Worm (Caenorhabditis elegans) whole organism, young adult: ENCODE data around the gene rpb-11.

Experiments used
- B0019.2 ChIP-seq: fragments of 200-800 bp; sonication (Bioruptor generic); conservative IDR thresholded peaks from 2 replicates; pipeline ENCODE4 v1.3.6; 2022; ENCODE audit warnings: missing genetic modification reagents, missing genetic modification characterization, missing compliant biosample characterization
- B0261.1 ChIP-seq: sonication (generic microtip); optimal IDR thresholded peaks from 2 replicates; lab custom pipeline; 2016; ENCODE audit warnings: mild to moderate bottlenecking, missing genetic modification characterization, moderate library complexity, missing compliant biosample characterization
- B0336.3 ChIP-seq: fragments of 200-800 bp; sonication (Bioruptor generic); IDR thresholded peaks from 2 replicates; pipeline ENCODE4 v1.3.6; 2022; ENCODE audit warnings: missing genetic modification characterization, missing compliant biosample characterization
- F10E7.11 ChIP-seq: sonication (generic microtip); optimal IDR thresholded peaks from 2 replicates; lab custom pipeline; 2017; ENCODE audit warnings: mild to moderate bottlenecking, missing genetic modification characterization, moderate library complexity, missing compliant biosample characterization
- F22D6.2 ChIP-seq: sonication (generic microtip); optimal IDR thresholded peaks from 2 replicates; lab custom pipeline; 2016; ENCODE audit warnings: mild to moderate bottlenecking, missing genetic modification characterization, missing compliant biosample characterization
- F23B12.7 ChIP-seq: sonication (generic microtip); optimal IDR thresholded peaks from 2 replicates; lab custom pipeline; 2017; ENCODE audit warnings: missing genetic modification characterization, mild to moderate bottlenecking, missing compliant biosample characterization, antibody characterized with exemption, moderate library complexity; ENCODE audit not compliant: insufficient read depth
- F33H1.4 ChIP-seq: fragments of 200-800 bp; sonication (Bioruptor generic); IDR thresholded peaks from 2 replicates; pipeline ENCODE4 v1.3.6; 2022; ENCODE audit warnings: missing genetic modification reagents, missing genetic modification characterization, missing compliant biosample characterization
- F37B4.10 ChIP-seq: fragments of 200-800 bp; sonication (Bioruptor generic); IDR thresholded peaks from 2 replicates; pipeline ENCODE4 v1.3.6; 2022; ENCODE audit warnings: missing genetic modification characterization, missing compliant biosample characterization
- F49E8.2 ChIP-seq: sonication (generic microtip); optimal IDR thresholded peaks from 3 replicates; lab custom pipeline; 2017; ENCODE audit warnings: missing genetic modification characterization, mild to moderate bottlenecking, missing compliant biosample characterization, antibody characterized with exemption, moderate library complexity; ENCODE audit not compliant: insufficient read depth
- K11D2.4 ChIP-seq: fragments of 200-800 bp; sonication (Bioruptor generic); IDR thresholded peaks from 2 replicates; pipeline ENCODE4 v1.3.6; 2022; ENCODE audit warnings: missing genetic modification reagents, missing genetic modification characterization, missing compliant biosample characterization
- Y56A3A.18 ChIP-seq: fragments of 200-800 bp; sonication (Bioruptor generic); IDR thresholded peaks from 2 replicates; pipeline ENCODE4 v1.3.6; 2022; ENCODE audit warnings: missing genetic modification reagents, missing genetic modification characterization, missing compliant biosample characterization
- akir-1 ChIP-seq: fragments of 200-800 bp; sonication (Bioruptor generic); optimal IDR thresholded peaks from 2 replicates; lab custom pipeline; 2018; ENCODE audit warnings: mild to moderate bottlenecking, missing genetic modification characterization, moderate library complexity, missing compliant biosample characterization
- aptf-2 ChIP-seq: fragments of 200-800 bp; sonication (Bioruptor generic); conservative IDR thresholded peaks from 2 replicates; pipeline ENCODE4 v1.3.6; 2022; ENCODE audit warnings: missing genetic modification reagents, missing genetic modification characterization, missing compliant biosample characterization
- aptf-3 ChIP-seq: fragments of 200-800 bp; sonication (Bioruptor generic); IDR thresholded peaks from 2 replicates; pipeline ENCODE4 v1.3.6; 2022; ENCODE audit warnings: missing genetic modification characterization, missing compliant biosample characterization
- attf-5 ChIP-seq: fragments of 200-800 bp; sonication (Bioruptor generic); optimal IDR thresholded peaks from 2 replicates; lab custom pipeline; 2018; ENCODE audit warnings: mild to moderate bottlenecking, missing genetic modification characterization, missing compliant biosample characterization
- bed-2 ChIP-seq: fragments of 200-800 bp; sonication (Bioruptor generic); IDR thresholded peaks from 2 replicates; pipeline ENCODE4 v1.3.6; 2022; ENCODE audit warnings: missing genetic modification reagents, missing genetic modification characterization, missing compliant biosample characterization
- ccch-3 ChIP-seq: fragments of 200-800 bp; sonication (Bioruptor generic); optimal IDR thresholded peaks from 2 replicates; lab custom pipeline; 2018; ENCODE audit warnings: mild to moderate bottlenecking, missing genetic modification characterization, missing compliant biosample characterization
- cebp-1 ChIP-seq, 2 experiments: fragments of 200-800 bp in 1 of 2; sonication (Bioruptor generic) in 1 of 2; sonication (generic microtip) in 1 of 2; IDR thresholded peaks in 1 of 2; optimal IDR thresholded peaks in 1 of 2; 2 replicates each; pipeline versions ENCODE4 v1.3.6 to Lab custom; 2017 to 2022; ENCODE audit warnings: missing compliant biosample characterization in 2 of 2, missing genetic modification characterization in 2 of 2, mild to moderate bottlenecking in 1 of 2, missing genetic modification reagents in 1 of 2, moderate library complexity in 1 of 2
- ceh-79 ChIP-seq: sonication (generic microtip); optimal IDR thresholded peaks from 2 replicates; lab custom pipeline; 2017; ENCODE audit warnings: mild to moderate bottlenecking, missing genetic modification characterization, missing compliant biosample characterization
- chd-7 ChIP-seq: sonication (generic microtip); optimal IDR thresholded peaks from 2 replicates; lab custom pipeline; 2016; ENCODE audit warnings: mild to moderate bottlenecking, missing genetic modification characterization, moderate library complexity, missing compliant biosample characterization
- dpl-1 ChIP-seq: fragments of 150-350 bp; optimal IDR thresholded peaks from 2 replicates; lab custom pipeline; 2014; ENCODE audit warnings: missing biosample characterization, missing genetic modification reagents, missing genetic modification characterization
- egl-18 ChIP-seq: fragments of 200-800 bp; sonication (Bioruptor generic); IDR thresholded peaks from 2 replicates; pipeline ENCODE4 v1.3.6; 2022; ENCODE audit warnings: missing genetic modification reagents, missing genetic modification characterization, missing compliant biosample characterization
- him-1 ChIP-seq: sonication (generic microtip); optimal IDR thresholded peaks from 2 replicates; lab custom pipeline; 2016; ENCODE audit warnings: missing genotype, missing genetic modification reagents, missing genetic modification characterization, missing compliant biosample characterization
- hsf-1 ChIP-seq: fragments of 200-800 bp; sonication (Bioruptor generic); IDR thresholded peaks from 2 replicates; pipeline ENCODE4 v1.3.6; 2022; ENCODE audit warnings: missing genetic modification reagents, missing genetic modification characterization, missing compliant biosample characterization
- let-526 ChIP-seq: fragments of 200-800 bp; sonication (Bioruptor generic); IDR thresholded peaks from 2 replicates; pipeline ENCODE4 v1.3.6; 2022; ENCODE audit warnings: missing genetic modification reagents, missing genetic modification characterization, missing compliant biosample characterization
- lin-40 ChIP-seq: sonication (generic microtip); optimal IDR thresholded peaks from 2 replicates; lab custom pipeline; 2016; ENCODE audit warnings: missing genetic modification characterization, mild to moderate bottlenecking, missing compliant biosample characterization, missing genotype, missing genetic modification reagents
- madf-3 ChIP-seq: fragments of 200-800 bp; sonication (Bioruptor generic); IDR thresholded peaks from 2 replicates; pipeline ENCODE4 v1.3.6; 2022; ENCODE audit warnings: missing genetic modification reagents, missing genetic modification characterization, missing compliant biosample characterization
- mel-28 ChIP-seq: sonication (generic microtip); optimal IDR thresholded peaks from 2 replicates; lab custom pipeline; 2016; ENCODE audit warnings: borderline replicate concordance, mild to moderate bottlenecking, missing genetic modification characterization, missing compliant biosample characterization
- nhr-120 ChIP-seq: fragments of 200-800 bp; sonication (Bioruptor generic); IDR thresholded peaks from 2 replicates; pipeline ENCODE4 v1.3.6; 2022; ENCODE audit warnings: missing genetic modification characterization, missing compliant biosample characterization
- nhr-179 ChIP-seq: sonication (generic microtip); optimal IDR thresholded peaks from 2 replicates; lab custom pipeline; 2016; ENCODE audit warnings: mild to moderate bottlenecking, missing genetic modification characterization, missing compliant biosample characterization
- nhr-27 ChIP-seq: fragments of 200-800 bp; sonication (Bioruptor generic); optimal IDR thresholded peaks from 2 replicates; lab custom pipeline; 2018; ENCODE audit warnings: mild to moderate bottlenecking, missing genetic modification characterization, moderate library complexity, missing compliant biosample characterization
- nhr-80 ChIP-seq: sonication (generic microtip); optimal IDR thresholded peaks from 2 replicates; lab custom pipeline; 2016; ENCODE audit warnings: missing genetic modification characterization, missing compliant biosample characterization
- pbrm-1 ChIP-seq: fragments of 200-800 bp; sonication (Bioruptor generic); IDR thresholded peaks from 2 replicates; pipeline ENCODE4 v1.3.6; 2022; ENCODE audit warnings: missing genetic modification reagents, missing genetic modification characterization, missing compliant biosample characterization
- snpc-1.3 ChIP-seq: sonication (generic microtip); optimal IDR thresholded peaks from 2 replicates; lab custom pipeline; 2017; ENCODE audit warnings: missing genetic modification characterization, mild to moderate bottlenecking, missing compliant biosample characterization, antibody characterized with exemption, moderate library complexity, missing genotype, missing genetic modification reagents; ENCODE audit not compliant: insufficient read depth
- snpc-3.4 ChIP-seq: sonication (generic microtip); optimal IDR thresholded peaks from 2 replicates; lab custom pipeline; 2017; ENCODE audit warnings: missing genetic modification characterization, mild to moderate bottlenecking, missing compliant biosample characterization, antibody characterized with exemption, moderate library complexity, missing genotype, missing genetic modification reagents
- snpc-4 ChIP-seq, 5 experiments: fragments of 150-350 bp in 1 of 5; sonication (generic microtip) in 4 of 5; optimal IDR thresholded peaks; 2 replicates each; lab custom pipeline; 2014 to 2018; ENCODE audit warnings: missing genetic modification characterization in 5 of 5, missing biosample characterization in 3 of 5, antibody characterized with exemption in 2 of 5, mild to moderate bottlenecking in 2 of 5, missing compliant biosample characterization in 2 of 5, missing genotype in 2 of 5, moderate library complexity in 2 of 5, missing genetic modification reagents in 1 of 5
- tbp1 ChIP-seq: fragments of 200-800 bp; sonication (Bioruptor generic); optimal IDR thresholded peaks from 2 replicates; lab custom pipeline; 2018; ENCODE audit warnings: mild to moderate bottlenecking, missing genetic modification characterization, missing compliant biosample characterization
- tbx-9 ChIP-seq: sonication (generic microtip); optimal IDR thresholded peaks from 2 replicates; lab custom pipeline; 2016; ENCODE audit warnings: borderline replicate concordance, missing genetic modification characterization, inconsistent platforms, missing compliant biosample characterization
- tlf-1 ChIP-seq: fragments of 200-800 bp; sonication (Bioruptor generic); optimal IDR thresholded peaks from 2 replicates; lab custom pipeline; 2018; ENCODE audit warnings: mild to moderate bottlenecking, missing genetic modification characterization, missing compliant biosample characterization
- xnd-1 ChIP-seq: sonication (generic microtip); optimal IDR thresholded peaks from 2 replicates; lab custom pipeline; 2016; ENCODE audit warnings: missing genotype, missing genetic modification reagents, missing genetic modification characterization, missing compliant biosample characterization
- ztf-22 ChIP-seq: fragments of 200-800 bp; sonication (Bioruptor generic); optimal IDR thresholded peaks from 2 replicates; lab custom pipeline; 2018; ENCODE audit warnings: mild to moderate bottlenecking, missing genetic modification characterization, moderate library complexity, missing compliant biosample characterization
- ztf-28 ChIP-seq: fragments of 200-800 bp; sonication (Bioruptor generic); IDR thresholded peaks from 2 replicates; pipeline ENCODE4 v1.3.6; 2022; ENCODE audit warnings: missing genetic modification reagents, missing genetic modification characterization, missing compliant biosample characterization
- ztf-3 ChIP-seq: fragments of 200-800 bp; sonication (Bioruptor generic); optimal IDR thresholded peaks from 2 replicates; lab custom pipeline; 2018; ENCODE audit warnings: mild to moderate bottlenecking, missing genetic modification characterization, missing compliant biosample characterization

Gene rpb-11

DNA sequence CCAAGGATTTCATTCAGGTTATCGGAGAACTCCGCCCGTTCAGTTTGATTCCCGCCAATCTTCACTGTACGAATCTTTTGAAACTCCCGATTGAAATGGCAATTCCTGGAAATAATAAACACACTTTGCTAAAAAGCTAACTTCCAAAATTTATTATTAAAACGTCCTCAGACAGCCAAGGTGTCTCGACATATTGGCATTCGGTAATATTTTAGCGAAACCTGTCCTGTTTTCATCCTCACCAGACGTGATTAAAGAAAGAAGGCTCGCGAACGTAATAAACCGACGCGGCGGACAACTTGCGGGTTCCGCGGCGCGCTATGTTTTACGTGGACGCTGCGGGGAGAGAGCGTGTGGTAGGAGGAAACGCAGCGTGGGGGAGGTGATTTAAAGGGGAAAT, 41.7 kb upstream of the rpb-11 start (continued):
- TF ChIP-seq tbx-9 (tag; lab: Kevin White, UChicago) = peak; percentile 14
- TF ChIP-seq F49E8.2 (tag; lab: Kevin White, UChicago) = peak; percentile 88
- peak; percentile 12 for TF ChIP-seq attf-5 (GFP tag; lab: Kevin White, UChicago)
- peak; percentile 52 for TF ChIP-seq akir-1 (GFP tag; lab: Kevin White, UChicago)
- TF ChIP-seq B0019.2 (GFP tag; lab: Robert Waterston, UW) = no peak
- TF ChIP-seq ceh-79 = no peak
- TF ChIP-seq snpc-1.3 (tag; lab: Kevin White, UChicago) = peak; percentile 97
- peak; percentile 60; the same call in 1 of the 2 replicates for TF ChIP-seq hsf-1 (GFP tag; lab: Robert Waterston, UW)
- no peak for TF ChIP-seq mel-28 (tag; lab: Kevin White, UChicago)
- no peak for TF ChIP-seq aptf-3 (GFP tag; lab: Robert Waterston, UW)
- TF ChIP-seq nhr-80 (tag; lab: Kevin White, UChicago) = peak; percentile 27
- TF ChIP-seq chd-7 (tag; lab: Kevin White, UChicago) = peak; percentile 75
- peak; percentile 74; the same call in 1 of the 2 replicates for TF ChIP-seq K11D2.4
- TF ChIP-seq dpl-1 = peak; percentile 3
- TF ChIP-seq him-1 (tag; lab: Kevin White, UChicago) = peak; percentile 97
- peak; percentile 81 for TF ChIP-seq F23B12.7 (tag; lab: Kevin White, UChicago)
- peak; percentile 43 for TF ChIP-seq ztf-3
- no peak for TF ChIP-seq bed-2 (GFP tag; lab: Robert Waterston, UW)
- no peak for TF ChIP-seq let-526 (GFP tag; lab: Robert Waterston, UW)
- peak; percentile 89 for TF ChIP-seq tlf-1 (GFP tag; lab: Kevin White, UChicago)
- peak; percentile 70 for TF ChIP-seq nhr-27
- no peak for TF ChIP-seq egl-18 (GFP tag; lab: Robert Waterston, UW)
- TF ChIP-seq snpc-3.4 = peak; percentile 98
- TF ChIP-seq ccch-3 = no peak
- TF ChIP-seq lin-40 (tag; lab: Kevin White, UChicago) = peak; percentile 89
- no peak for TF ChIP-seq aptf-2
- TF ChIP-seq F33H1.4 = peak; percentile 71
- TF ChIP-seq F10E7.11 (tag; lab: Kevin White, UChicago) = peak; percentile 40
- no peak for TF ChIP-seq nhr-120
- no peak for TF ChIP-seq F37B4.10 (GFP tag; lab: Robert Waterston, UW)
- TF ChIP-seq nhr-179 (tag; lab: Kevin White, UChicago) = peak; percentile 73
- TF ChIP-seq ztf-22 (GFP tag; lab: Kevin White, UChicago) = no peak
- peak; percentile 93 for TF ChIP-seq Y56A3A.18 (GFP tag; lab: Robert Waterston, UW)
- TF ChIP-seq tbp1 (GFP tag; lab: Kevin White, UChicago) = peak; percentile 83
- no peak for TF ChIP-seq cebp-1 (GFP tag; IDR thresholded peaks at IDR 0.05; lab: Robert Waterston, UW)
- TF ChIP-seq cebp-1 (tag; optimal IDR thresholded peaks at IDR 0.05; lab: Kevin White, UChicago) = peak; percentile 73
- TF ChIP-seq xnd-1 (tag; lab: Kevin White, UChicago) = peak; percentile 69
- peak; percentile 97 for TF ChIP-seq pbrm-1 (GFP tag; lab: Robert Waterston, UW)
- peak; percentile 54 for TF ChIP-seq F22D6.2
- peak; percentile 99 for TF ChIP-seq snpc-4 (GFP tag; optimal IDR thresholded peaks at IDR 0.05; lab: Kevin White, UChicago)
- peak; percentile 99 to 100 (median 100) for TF ChIP-seq snpc-4 (tag; optimal IDR thresholded peaks at IDR 0.05; lab: Kevin White, UChicago)
- TF ChIP-seq B0336.3 (GFP tag; lab: Robert Waterston, UW) = peak; percentile 93
- peak; percentile 37; the same call in 1 of the 2 replicates for TF ChIP-seq madf-3 (GFP tag; lab: Robert Waterston, UW)
- peak; percentile 36 for TF ChIP-seq B0261.1
- TF ChIP-seq ztf-28 = no peak
